Worm (Caenorhabditis elegans) whole organism, mixed stage, embryonic: ENCODE data around the gene srw-107.

Experiments
- ceh-43 ChIP-seq: fragments of 200-800 bp; sonication (Bioruptor generic); optimal IDR thresholded peaks from 2 replicates; lab custom pipeline; 2018; ENCODE audit warnings: mild to moderate bottlenecking, missing genetic modification characterization, moderate library complexity, missing compliant biosample characterization
- mep-1 ChIP-seq: fragments of 150-350 bp; optimal IDR thresholded peaks from 2 replicates; lab custom pipeline; 2017; ENCODE audit warnings: missing biosample characterization, missing genetic modification reagents, missing genetic modification characterization, inconsistent platforms
- nhr-76 ChIP-seq: sonication (generic microtip); optimal IDR thresholded peaks from 2 replicates; lab custom pipeline; 2017; ENCODE audit warnings: missing biosample characterization, missing genetic modification characterization
- pha-4 ChIP-seq: fragments of 150-350 bp; optimal IDR thresholded peaks from 2 replicates; lab custom pipeline; 2018; ENCODE audit warnings: missing biosample characterization, missing genetic modification reagents, missing genetic modification characterization
- sptf-1 ChIP-seq: sonication (generic microtip); optimal IDR thresholded peaks from 2 replicates; lab custom pipeline; 2017; ENCODE audit warnings: mild to moderate bottlenecking, missing genetic modification characterization, moderate library complexity, missing compliant biosample characterization
- unc-62 ChIP-seq: fragments of 150-350 bp; optimal IDR thresholded peaks from 2 replicates; lab custom pipeline; 2014; ENCODE audit warnings: missing biosample characterization, missing genetic modification reagents, missing genetic modification characterization

DNA sequence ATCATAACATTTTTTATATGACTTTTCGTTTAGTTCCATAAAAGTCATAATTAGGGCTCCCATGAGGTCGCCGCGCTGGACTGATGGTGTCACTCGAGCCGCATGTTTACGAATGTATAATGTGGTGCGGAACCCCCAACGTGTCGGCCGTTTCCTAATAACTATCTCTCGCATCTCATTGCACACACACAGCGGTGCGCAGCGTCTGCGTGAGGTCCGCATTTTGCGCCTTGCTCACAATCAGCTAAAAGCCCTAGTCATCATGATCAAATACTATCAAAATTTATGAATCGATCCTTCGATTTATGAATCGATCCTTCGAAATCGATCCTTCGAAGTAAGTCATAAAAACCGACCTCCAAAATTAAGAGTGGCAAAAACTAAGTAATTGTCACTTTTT is 38.5 kb upstream of the srw-107 start, which contains the start of gene srx-7:
- no peak for TF ChIP-seq pha-4 (tag; lab: Kevin White, UChicago)
- no peak for TF ChIP-seq mep-1
- no peak for TF ChIP-seq sptf-1
- TF ChIP-seq unc-62 (GFP tag; lab: Kevin White, UChicago) = no peak
- no peak for TF ChIP-seq nhr-76
- TF ChIP-seq ceh-43 = no peak
